Fruit fly (Drosophila melanogaster) whole organism: ENCODE results near the gene CG32024.

Experiments used
- CG8478 ChIP-seq: fragments of >200 bp; optimal IDR thresholded peaks from 2 replicates; lab custom pipeline; 2018; ENCODE audit warnings: inconsistent platforms
- pan ChIP-seq: fragments of >200 bp; optimal IDR thresholded peaks from 2 replicates; lab custom pipeline; 2017
- usp ChIP-seq: fragments of >200 bp; optimal IDR thresholded peaks from 2 replicates; lab custom pipeline; 2017; ENCODE audit warnings: missing biosample characterization, missing genetic modification characterization, mixed read lengths

DNA sequence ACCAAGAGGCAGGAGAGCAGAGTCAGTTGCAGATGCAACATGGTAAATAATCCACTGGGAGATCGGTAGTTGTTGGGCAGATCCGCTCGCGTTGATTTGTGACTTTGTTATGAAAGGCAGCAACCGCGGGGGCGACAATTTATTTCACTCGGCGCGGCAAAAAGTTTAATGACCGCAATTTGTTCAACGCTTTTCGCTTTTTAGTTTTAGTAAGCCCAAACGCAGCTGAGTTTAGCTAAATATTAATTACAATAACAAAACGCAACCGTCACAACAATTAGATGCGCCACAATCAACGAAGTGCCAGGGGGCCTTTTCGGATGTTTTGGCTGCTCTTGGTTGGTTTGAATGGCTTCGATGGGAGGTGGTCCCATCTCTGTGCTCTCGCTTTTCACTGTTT lies 7.0 kb upstream of the CG32024 start, which contains the start of gene CG13310:
- TF ChIP-seq usp (GFP tag; lab: Kevin White, UChicago) (no peak), CG8478 (no peak), pan (lab: Kevin White, UChicago) (no peak)
